Fruit fly (Drosophila melanogaster) ovary, adult (tissue): ENCODE measurements around the gene fws.

Source experiments
- CG17801 ChIP-seq: fragments of 200-800 bp; optimal IDR thresholded peaks from 2 replicates; lab custom pipeline; 2019; ENCODE audit warnings: missing biosample characterization, mild to moderate bottlenecking, missing genetic modification characterization, moderate library complexity; ENCODE audit not compliant: partially characterized antibody

The fws gene

DNA sequence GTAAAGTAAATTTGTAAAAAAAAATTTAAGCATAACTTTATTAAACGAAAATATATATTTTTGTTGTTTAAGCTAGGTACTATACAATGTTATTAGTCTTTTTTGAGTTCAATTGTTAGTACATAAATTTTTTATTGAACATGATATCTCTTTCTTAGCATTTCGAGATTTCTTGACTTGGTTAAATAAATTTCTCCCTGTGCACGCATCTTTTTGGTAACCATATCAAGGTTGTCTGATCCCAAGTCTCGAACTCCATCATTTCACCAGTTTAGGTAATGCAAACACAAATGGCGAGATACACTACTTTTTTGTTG, 49.5 kb downstream of the fws start:
- no peak for TF ChIP-seq CG17801 (GFP tag; lab: Kevin White, UChicago)

dm6 chr2L:17430602-17431358, 50.0 kb downstream of the fws start:
- TF ChIP-seq CG17801 (GFP tag; lab: Kevin White, UChicago) = no peak

DNA sequence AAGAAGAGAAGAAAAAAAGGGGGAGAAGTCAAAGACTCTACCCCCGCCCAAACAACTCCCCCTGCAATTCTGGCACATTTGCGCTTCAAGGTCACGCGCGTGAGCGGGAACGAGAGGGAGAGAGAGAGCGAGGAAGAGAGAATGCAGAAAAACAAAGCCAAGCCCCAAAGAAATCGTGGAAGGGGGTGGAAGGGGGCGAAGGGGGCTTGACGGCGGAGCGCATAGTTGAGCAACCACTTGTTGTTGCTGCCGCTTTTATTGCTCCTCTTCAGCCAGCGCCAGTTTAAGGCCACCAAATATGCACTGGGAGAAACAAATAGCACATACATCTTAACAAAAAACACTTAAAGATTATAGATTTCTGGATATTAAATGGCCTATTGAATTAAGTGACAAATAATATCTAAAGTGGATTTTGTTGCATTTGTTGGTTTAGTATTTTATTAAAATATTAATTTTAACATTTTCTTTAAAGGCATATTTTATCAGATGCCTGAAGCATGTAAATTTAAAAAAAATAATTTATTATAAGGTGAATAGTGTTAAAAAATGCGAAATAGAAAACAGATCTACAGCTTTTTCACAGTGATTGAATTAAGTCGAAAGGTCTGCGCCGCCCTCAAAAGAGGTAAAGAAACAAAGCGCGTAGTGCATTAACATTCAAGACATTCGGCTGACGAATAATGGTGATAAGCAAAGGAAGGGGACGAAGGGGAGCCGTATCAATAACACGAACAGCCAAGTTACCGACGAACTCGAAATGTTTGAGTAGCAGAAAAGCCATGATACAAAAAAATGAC, 50.8 kb downstream of the fws start:
- TF ChIP-seq CG17801 (GFP tag; lab: Kevin White, UChicago) = peak; percentile 21
